Fruit fly (Drosophila melanogaster) whole organism, prepupa: ENCODE measurements around the gene t.
A peak's percentile ranks its signal among the peaks of the same experiment; 100 is the strongest.

Experiments
- Eip93F ChIP-seq: fragments of 200-800 bp; sonication (Bioruptor generic); optimal IDR thresholded peaks from 2 replicates; lab custom pipeline; 2016; ENCODE audit warnings: missing biosample characterization, mild to moderate bottlenecking, missing genetic modification characterization
- Ets96B ChIP-seq: fragments of 200-800 bp; optimal IDR thresholded peaks from 2 replicates; lab custom pipeline; 2019; ENCODE audit warnings: missing biosample characterization, mild to moderate bottlenecking, missing genetic modification characterization, moderate library complexity
- Gug ChIP-seq: fragments of 200-800 bp; sonication (Bioruptor generic); IDR thresholded peaks from 2 replicates; pipeline ENCODE4 v1.3.6; 2022; ENCODE audit warnings: missing biosample characterization, missing genetic modification characterization
- Hr39 ChIP-seq: fragments of 200-800 bp; sonication (Bioruptor generic); optimal IDR thresholded peaks from 2 replicates; lab custom pipeline; 2016; ENCODE audit warnings: missing biosample characterization, missing genetic modification characterization
- Sox14 ChIP-seq: fragments of 200-800 bp; sonication (Bioruptor generic); optimal IDR thresholded peaks from 3 replicates; lab custom pipeline; 2016; ENCODE audit warnings: missing biosample characterization, missing genetic modification characterization

- TF ChIP-seq Gug (GFP tag; lab: Robert Waterston, UW) = peak; percentile 47; the same call in 1 of the 2 replicates
- TF ChIP-seq Eip93F = no peak
- no peak for TF ChIP-seq Hr39 (GFP tag; lab: Kevin White, UChicago)
- no peak for TF ChIP-seq Sox14 (GFP tag; lab: Kevin White, UChicago)
- TF ChIP-seq Ets96B (tag; lab: Kevin White, UChicago) = peak; percentile 63
Observed at dm6 chrX:9201866-9202681, 21.0 kb downstream of the t start.
